Worm (Caenorhabditis elegans) whole organism, L3 larva: Measurements from ENCODE around the gene Y49E10.30.
A peak's percentile ranks its signal among the peaks of the same experiment; 100 is the strongest.

ENCODE experiments used
- aly-2 ChIP-seq: fragments of 150-350 bp; optimal IDR thresholded peaks from 2 replicates; lab custom pipeline; 2014; ENCODE audit warnings: missing biosample characterization, missing genetic modification characterization
- ceh-16 ChIP-seq: sonication (generic microtip); optimal IDR thresholded peaks from 2 replicates; lab custom pipeline; 2017; ENCODE audit warnings: missing biosample characterization, missing genetic modification characterization
- ceh-82 ChIP-seq: fragments of 150-350 bp; optimal IDR thresholded peaks from 2 replicates; lab custom pipeline; 2014; ENCODE audit warnings: missing biosample characterization, missing genetic modification characterization
- daf-12 ChIP-seq: fragments of 150-350 bp; optimal IDR thresholded peaks from 2 replicates; lab custom pipeline; 2014; ENCODE audit warnings: missing biosample characterization, missing genetic modification reagents, missing genetic modification characterization
- egl-27 ChIP-seq: sonication (generic microtip); optimal IDR thresholded peaks from 4 replicates; lab custom pipeline; 2017; ENCODE audit warnings: missing biosample characterization, missing genetic modification reagents, missing genetic modification characterization
- egl-5 ChIP-seq: fragments of 150-350 bp; optimal IDR thresholded peaks from 2 replicates; lab custom pipeline; 2017; ENCODE audit warnings: missing biosample characterization, missing genetic modification reagents, missing genetic modification characterization, inconsistent platforms
- elt-1 ChIP-seq: fragments of 150-350 bp; optimal IDR thresholded peaks from 2 replicates; lab custom pipeline; 2014; ENCODE audit warnings: missing biosample characterization, missing genetic modification characterization
- elt-2 ChIP-seq: sonication (generic microtip); optimal IDR thresholded peaks from 2 replicates; lab custom pipeline; 2016; ENCODE audit warnings: missing genetic modification reagents, mild to moderate bottlenecking, missing genetic modification characterization, missing compliant biosample characterization
- elt-3 ChIP-seq, 3 experiments: fragments of 150-350 bp in 1 of 3; sonication (generic microtip) in 2 of 3; optimal IDR thresholded peaks; 2 replicates in 2 of 3; 4 replicates in 1 of 3; lab custom pipeline; 2014 to 2017; ENCODE audit warnings: missing biosample characterization in 3 of 3, missing genetic modification characterization in 3 of 3
- fkh-10 ChIP-seq: sonication (generic microtip); optimal IDR thresholded peaks from 2 replicates; lab custom pipeline; 2017; ENCODE audit warnings: missing biosample characterization, missing genetic modification reagents, missing genetic modification characterization
- fkh-2 ChIP-seq: fragments of 150-350 bp; optimal IDR thresholded peaks from 2 replicates; lab custom pipeline; 2014; ENCODE audit warnings: missing biosample characterization, missing genetic modification reagents, missing genetic modification characterization
- fos-1 ChIP-seq: fragments of 150-350 bp; optimal IDR thresholded peaks from 2 replicates; lab custom pipeline; 2014; ENCODE audit warnings: missing biosample characterization, missing genetic modification characterization
- jun-1 ChIP-seq: fragments of 150-350 bp; optimal IDR thresholded peaks from 2 replicates; lab custom pipeline; 2014; ENCODE audit warnings: missing biosample characterization, missing genetic modification reagents, missing genetic modification characterization
- lin-15B ChIP-seq: fragments of 150-350 bp; optimal IDR thresholded peaks from 2 replicates; lab custom pipeline; 2014; ENCODE audit warnings: missing biosample characterization, missing genetic modification characterization
- lin-39 ChIP-seq: fragments of 150-350 bp; optimal IDR thresholded peaks from 2 replicates; lab custom pipeline; 2018; ENCODE audit warnings: missing biosample characterization, missing genetic modification reagents, missing genetic modification characterization
- mml-1 ChIP-seq: fragments of 150-350 bp; sonication (generic microtip); optimal IDR thresholded peaks from 3 replicates; lab custom pipeline; 2014; ENCODE audit warnings: missing biosample characterization, missing genetic modification characterization
- nfya-1 ChIP-seq: sonication (generic microtip); optimal IDR thresholded peaks from 2 replicates; lab custom pipeline; 2017; ENCODE audit warnings: missing genetic modification characterization, mild to moderate bottlenecking, missing compliant biosample characterization, antibody characterized with exemption, moderate library complexity; ENCODE audit not compliant: insufficient read depth
- nhr-11 ChIP-seq: fragments of 150-350 bp; optimal IDR thresholded peaks from 2 replicates; lab custom pipeline; 2014; ENCODE audit warnings: missing biosample characterization, missing genetic modification characterization
- nhr-12 ChIP-seq: fragments of 150-350 bp; optimal IDR thresholded peaks from 2 replicates; lab custom pipeline; 2014; ENCODE audit warnings: missing biosample characterization, missing genetic modification characterization
- nhr-237 ChIP-seq: fragments of 150-350 bp; optimal IDR thresholded peaks from 2 replicates; lab custom pipeline; 2014; ENCODE audit warnings: missing biosample characterization, missing genetic modification characterization
- nhr-25 ChIP-seq: sonication (generic microtip); optimal IDR thresholded peaks from 2 replicates; lab custom pipeline; 2017; ENCODE audit warnings: missing biosample characterization, missing genetic modification characterization
- nhr-28 ChIP-seq: fragments of 150-350 bp; optimal IDR thresholded peaks from 2 replicates; lab custom pipeline; 2014; ENCODE audit warnings: missing biosample characterization, missing genetic modification characterization
- nhr-67 ChIP-seq: fragments of 150-350 bp; optimal IDR thresholded peaks from 2 replicates; lab custom pipeline; 2014; ENCODE audit warnings: missing biosample characterization, missing genetic modification characterization
- nhr-76 ChIP-seq: fragments of 150-350 bp; sonication (generic microtip); optimal IDR thresholded peaks from 5 replicates; lab custom pipeline; 2014; ENCODE audit warnings: missing biosample characterization, missing genetic modification characterization
- pha-4 ChIP-seq: fragments of 150-350 bp; optimal IDR thresholded peaks from 2 replicates; lab custom pipeline; 2014; ENCODE audit warnings: missing biosample characterization, missing genetic modification reagents, missing genetic modification characterization
- pqm-1 ChIP-seq: fragments of 150-350 bp; optimal IDR thresholded peaks from 2 replicates; lab custom pipeline; 2017; ENCODE audit warnings: missing biosample characterization, missing genetic modification characterization, inconsistent platforms
- snpc-4 ChIP-seq: fragments of 150-350 bp; optimal IDR thresholded peaks from 2 replicates; lab custom pipeline; 2014; ENCODE audit warnings: missing biosample characterization, missing genetic modification characterization
- tbx-2 ChIP-seq: sonication (generic microtip); optimal IDR thresholded peaks from 2 replicates; lab custom pipeline; 2016; ENCODE audit warnings: mild to moderate bottlenecking, missing genetic modification characterization, missing compliant biosample characterization
- unc-39 ChIP-seq: sonication (generic microtip); optimal IDR thresholded peaks from 4 replicates; lab custom pipeline; 2017; ENCODE audit warnings: missing biosample characterization, missing genetic modification characterization
- zag-1 ChIP-seq: fragments of 150-350 bp; optimal IDR thresholded peaks from 2 replicates; lab custom pipeline; 2014; ENCODE audit warnings: missing biosample characterization, missing genetic modification characterization
- ztf-11 ChIP-seq: fragments of 150-350 bp; optimal IDR thresholded peaks from 2 replicates; lab custom pipeline; 2014; ENCODE audit warnings: missing biosample characterization, missing genetic modification characterization
- ztf-4 ChIP-seq: fragments of 150-350 bp; optimal IDR thresholded peaks from 2 replicates; lab custom pipeline; 2014; ENCODE audit warnings: missing biosample characterization, missing genetic modification characterization

Gene Y49E10.30

ce11 chrIII:12424663-12425062, 38.0 kb downstream of the Y49E10.30 start:
- TF ChIP-seq nhr-67 (tag; lab: Kevin White, UChicago) (no peak), nhr-11 (tag; lab: Kevin White, UChicago) (no peak), elt-2 (tag; lab: Kevin White, UChicago) (no peak), jun-1 (tag; lab: Kevin White, UChicago) (no peak), pqm-1 (tag; lab: Kevin White, UChicago) (no peak), nhr-25 (tag; lab: Kevin White, UChicago) (no peak), ceh-16 (tag; lab: Kevin White, UChicago) (no peak), elt-3 (tag; optimal IDR thresholded peaks at IDR 0.05; lab: Kevin White, UChicago) (no peak), ceh-82 (tag; lab: Kevin White, UChicago) (no peak), lin-39 (tag; lab: Kevin White, UChicago) (no peak), aly-2 (tag; lab: Kevin White, UChicago) (no peak), tbx-2 (tag; lab: Kevin White, UChicago) (no peak), egl-5 (tag; lab: Kevin White, UChicago) (no peak), daf-12 (tag; lab: Kevin White, UChicago) (no peak), nhr-237 (tag; lab: Kevin White, UChicago) (no peak), fos-1 (tag; lab: Kevin White, UChicago) (no peak), ztf-4 (no peak), egl-27 (tag; lab: Kevin White, UChicago) (no peak)

- TF ChIP-seq fkh-10 (GFP tag; lab: Kevin White, UChicago) (no peak), nhr-76 (tag; lab: Kevin White, UChicago) (no peak), pha-4 (tag; lab: Kevin White, UChicago) (no peak), nhr-28 (no peak), mml-1 (tag; lab: Kevin White, UChicago) (no peak), lin-15B (tag; lab: Kevin White, UChicago) (no peak), egl-27 (tag; lab: Kevin White, UChicago) (no peak), nhr-237 (tag; lab: Kevin White, UChicago) (no peak), nhr-12 (tag; lab: Kevin White, UChicago) (no peak), ztf-4 (no peak), nhr-11 (tag; lab: Kevin White, UChicago) (no peak), fkh-2 (tag; lab: Kevin White, UChicago) (no peak), pqm-1 (tag; lab: Kevin White, UChicago) (no peak), elt-1 (tag; lab: Kevin White, UChicago) (no peak)
Observed at ce11 chrIII:12425846-12426405, 39.2 kb downstream of the Y49E10.30 start.

- no peak for TF ChIP-seq nfya-1 (tag; lab: Kevin White, UChicago)
- no peak for TF ChIP-seq unc-39
- TF ChIP-seq elt-1 (tag; lab: Kevin White, UChicago): no peak
- no peak for TF ChIP-seq elt-2 (tag; lab: Kevin White, UChicago)
- no peak for TF ChIP-seq daf-12 (tag; lab: Kevin White, UChicago)
- no peak for TF ChIP-seq zag-1 (tag; lab: Kevin White, UChicago)
- TF ChIP-seq ztf-11 (tag; lab: Kevin White, UChicago): no peak
- TF ChIP-seq fkh-2 (tag; lab: Kevin White, UChicago): no peak
- TF ChIP-seq nhr-67 (tag; lab: Kevin White, UChicago): no peak
- no peak for TF ChIP-seq fos-1 (tag; lab: Kevin White, UChicago)
- no peak for TF ChIP-seq nhr-11 (tag; lab: Kevin White, UChicago)
- no peak for TF ChIP-seq snpc-4 (tag; lab: Kevin White, UChicago)
Observed at ce11 chrIII:12426558-12426957, 39.9 kb downstream of the Y49E10.30 start, which contains the start of gene pie-1. Gene pie-1 (plus strand): TSS chrIII:12426893.

ce11 chrIII:12427527-12428263, 41.0 kb downstream of the Y49E10.30 start:
- TF ChIP-seq nhr-237 (tag; lab: Kevin White, UChicago) (no peak), elt-1 (tag; lab: Kevin White, UChicago) (peak; percentile 79)
